Fruit fly (Drosophila melanogaster): ENCODE results near the gene eIF3d1.

Gene eIF3d1

dm6 chr3R:23649831-23650230, 30.0 kb upstream of the eIF3d1 start:
- TF ChIP-seq rn (GFP tag; IDR thresholded peaks at IDR 0.05) (no peak), Ets98B (GFP tag; IDR thresholded peaks at IDR 0.05) (no peak), CG4496 (GFP tag; IDR thresholded peaks at IDR 0.05) (no peak), CG9948 (tag; optimal IDR thresholded peaks at IDR 0.05) (no peak), D1 (tag; optimal IDR thresholded peaks at IDR 0.05) (no peak), CG34367 (tag; optimal IDR thresholded peaks at IDR 0.05) (no peak), Pif1B (GFP tag; optimal IDR thresholded peaks at IDR 0.05) (no peak), Snoo (tag; optimal IDR thresholded peaks at IDR 0.05) (no peak), Pif1A (GFP tag; optimal IDR thresholded peaks at IDR 0.05) (no peak), CG15710 (tag; optimal IDR thresholded peaks at IDR 0.05) (no peak), CG8301 (tag; optimal IDR thresholded peaks at IDR 0.05) (no peak), gl (tag; optimal IDR thresholded peaks at IDR 0.05) (no peak), fd96Ca (GFP tag; IDR thresholded peaks at IDR 0.05) (no peak), EcR (GFP tag; optimal IDR thresholded peaks at IDR 0.05) (no peak), CG10348 (GFP tag; IDR thresholded peaks at IDR 0.05) (no peak), CG12605 (GFP tag; IDR thresholded peaks at IDR 0.05) (no peak), CG13204 (GFP tag; optimal IDR thresholded peaks at IDR 0.05) (no peak), CG14655 (GFP tag; optimal IDR thresholded peaks at IDR 0.05) (no peak), CG32121 (GFP tag; IDR thresholded peaks at IDR 0.05) (no peak)

dm6 chr3R:23652525-23653108, 27.2 kb upstream of the eIF3d1 start:
- no peak for TF ChIP-seq CG12605 (GFP tag; IDR thresholded peaks at IDR 0.05)
- no peak for TF ChIP-seq CG14655 (GFP tag; optimal IDR thresholded peaks at IDR 0.05)
- no peak for TF ChIP-seq CG13204 (GFP tag; optimal IDR thresholded peaks at IDR 0.05)
- no peak for TF ChIP-seq Pif1B (GFP tag; optimal IDR thresholded peaks at IDR 0.05)
- peak; percentile 12 for TF ChIP-seq Pif1A (GFP tag; optimal IDR thresholded peaks at IDR 0.05)
- peak; percentile 31; the same call in 1 of the 3 replicates for TF ChIP-seq CG4496 (GFP tag; IDR thresholded peaks at IDR 0.05)
- no peak for TF ChIP-seq CG15710 (tag; optimal IDR thresholded peaks at IDR 0.05)
- peak; percentile 40 for TF ChIP-seq Snoo (tag; optimal IDR thresholded peaks at IDR 0.05)
- no peak for TF ChIP-seq CG32121 (GFP tag; IDR thresholded peaks at IDR 0.05)
- TF ChIP-seq CG8159 (tag; optimal IDR thresholded peaks at IDR 0.05) = no peak
- TF ChIP-seq EcR (GFP tag; optimal IDR thresholded peaks at IDR 0.05) = no peak

- TF ChIP-seq Pif1B (GFP tag; optimal IDR thresholded peaks at IDR 0.05) = no peak
Measured at dm6 chr3R:23655501-23655900, 24.3 kb upstream of the eIF3d1 start.

dm6 chr3R:23657357-23658318, 22.2 kb upstream of the eIF3d1 start:
- TF ChIP-seq CG9948 (tag; optimal IDR thresholded peaks at IDR 0.05) (no peak), CG13204 (GFP tag; optimal IDR thresholded peaks at IDR 0.05) (no peak), CG17806 (tag; optimal IDR thresholded peaks at IDR 0.05) (no peak), Pif1B (GFP tag; optimal IDR thresholded peaks at IDR 0.05) (peak; percentile 52), CG15710 (tag; optimal IDR thresholded peaks at IDR 0.05) (peak; percentile 25), rn (GFP tag; IDR thresholded peaks at IDR 0.05) (no peak), Snoo (tag; optimal IDR thresholded peaks at IDR 0.05) (peak; percentile 9), gl (tag; optimal IDR thresholded peaks at IDR 0.05) (no peak), CG14655 (GFP tag; optimal IDR thresholded peaks at IDR 0.05) (no peak), CG32121 (GFP tag; IDR thresholded peaks at IDR 0.05) (peak; percentile 59), CG12605 (GFP tag; IDR thresholded peaks at IDR 0.05) (peak; percentile 49; the same call in 1 of the 2 replicates), fd96Ca (GFP tag; IDR thresholded peaks at IDR 0.05) (no peak), EcR (GFP tag; optimal IDR thresholded peaks at IDR 0.05) (peak; percentile 6), CG34367 (tag; optimal IDR thresholded peaks at IDR 0.05) (peak; percentile 7), Pif1A (GFP tag; optimal IDR thresholded peaks at IDR 0.05) (peak; percentile 36), CG8159 (tag; optimal IDR thresholded peaks at IDR 0.05) (peak; percentile 9)

dm6 chr3R:23658948-23659347, 20.9 kb upstream of the eIF3d1 start:
- TF ChIP-seq rn (GFP tag; IDR thresholded peaks at IDR 0.05) = no peak
- TF ChIP-seq EcR (GFP tag; optimal IDR thresholded peaks at IDR 0.05) = no peak
- no peak for TF ChIP-seq D1 (tag; optimal IDR thresholded peaks at IDR 0.05)
- TF ChIP-seq CG8301 (tag; optimal IDR thresholded peaks at IDR 0.05) = no peak
- no peak for TF ChIP-seq fd96Ca (GFP tag; IDR thresholded peaks at IDR 0.05)
- no peak for TF ChIP-seq CG10348 (GFP tag; IDR thresholded peaks at IDR 0.05)
- no peak for TF ChIP-seq CG17806 (tag; optimal IDR thresholded peaks at IDR 0.05)
- no peak for TF ChIP-seq Snoo (tag; optimal IDR thresholded peaks at IDR 0.05)
- no peak for TF ChIP-seq CG32121 (GFP tag; IDR thresholded peaks at IDR 0.05)
- no peak for TF ChIP-seq CG15710 (tag; optimal IDR thresholded peaks at IDR 0.05)
- no peak for TF ChIP-seq Ets98B (GFP tag; IDR thresholded peaks at IDR 0.05)
- no peak for TF ChIP-seq CG13204 (GFP tag; optimal IDR thresholded peaks at IDR 0.05)
- no peak for TF ChIP-seq CG8159 (tag; optimal IDR thresholded peaks at IDR 0.05)
- TF ChIP-seq CG4496 (GFP tag; IDR thresholded peaks at IDR 0.05) = no peak
- TF ChIP-seq CG34367 (tag; optimal IDR thresholded peaks at IDR 0.05) = no peak
- no peak for TF ChIP-seq Pif1B (GFP tag; optimal IDR thresholded peaks at IDR 0.05)
- no peak for TF ChIP-seq CG14655 (GFP tag; optimal IDR thresholded peaks at IDR 0.05)

dm6 chr3R:23659598-23659997, 20.2 kb upstream of the eIF3d1 start:
- TF ChIP-seq Snoo (tag; optimal IDR thresholded peaks at IDR 0.05) = no peak
- TF ChIP-seq CG13204 (GFP tag; optimal IDR thresholded peaks at IDR 0.05) = no peak
- no peak for TF ChIP-seq CG8301 (tag; optimal IDR thresholded peaks at IDR 0.05)
- TF ChIP-seq CG9948 (tag; optimal IDR thresholded peaks at IDR 0.05) = no peak
- TF ChIP-seq CG4496 (GFP tag; IDR thresholded peaks at IDR 0.05) = no peak
- TF ChIP-seq rn (GFP tag; IDR thresholded peaks at IDR 0.05) = no peak
- TF ChIP-seq CG17806 (tag; optimal IDR thresholded peaks at IDR 0.05) = no peak
- TF ChIP-seq CG12605 (GFP tag; IDR thresholded peaks at IDR 0.05) = no peak
- no peak for TF ChIP-seq CG14655 (GFP tag; optimal IDR thresholded peaks at IDR 0.05)
- TF ChIP-seq fd96Ca (GFP tag; IDR thresholded peaks at IDR 0.05) = no peak
- TF ChIP-seq CG8159 (tag; optimal IDR thresholded peaks at IDR 0.05) = no peak
- no peak for TF ChIP-seq CG34367 (tag; optimal IDR thresholded peaks at IDR 0.05)

Data from whole organism, pupa.